Fruit fly (Drosophila melanogaster) Kc167 (cell line): ENCODE data around the gene Bmcp.

Source experiments
- Myc ChIP-seq: fragments of >200 bp; optimal IDR thresholded peaks from 2 replicates; lab custom pipeline; 2017; ENCODE audit warnings: missing external identifiers
- Sin3A ChIP-seq: fragments of >200 bp; optimal IDR thresholded peaks from 2 replicates; lab custom pipeline; 2018; ENCODE audit warnings: missing external identifiers
- h ChIP-seq: fragments of >200 bp; optimal IDR thresholded peaks from 3 replicates; lab custom pipeline; 2018; ENCODE audit warnings: missing external identifiers
- insv ChIP-seq: fragments of >200 bp; optimal IDR thresholded peaks from 3 replicates; lab custom pipeline; 2018; ENCODE audit warnings: missing external identifiers
- psq ChIP-seq: fragments of >200 bp; optimal IDR thresholded peaks from 2 replicates; lab custom pipeline; 2017; ENCODE audit warnings: missing external identifiers
- ttk ChIP-seq: sonication (Bioruptor generic); optimal IDR thresholded peaks from 2 replicates; lab custom pipeline; 2017; ENCODE audit warnings: missing external identifiers

Gene Bmcp

dm6 chr3L:11716347-11716746 lies 4.4 kb upstream of the Bmcp start:
- no peak for TF ChIP-seq Sin3A (lab: Kevin White, UChicago)
- no peak for TF ChIP-seq psq (lab: Kevin White, UChicago)
- TF ChIP-seq Myc = no peak
- TF ChIP-seq ttk = no peak

- TF ChIP-seq h (lab: Kevin White, UChicago) = no peak
- TF ChIP-seq Myc = no peak
- TF ChIP-seq Sin3A (lab: Kevin White, UChicago) = no peak
- TF ChIP-seq psq (lab: Kevin White, UChicago) = no peak
These were observed 3.8 kb upstream of the Bmcp start for dm6 chr3L:11716899-11717298.

dm6 chr3L:11717300-11717699 lies 3.4 kb upstream of the Bmcp start:
- TF ChIP-seq h (lab: Kevin White, UChicago) (no peak), ttk (no peak), Sin3A (lab: Kevin White, UChicago) (no peak), psq (lab: Kevin White, UChicago) (no peak), insv (lab: Kevin White, UChicago) (no peak), Myc (no peak)

dm6 chr3L:11717993-11718392 lies 2.7 kb upstream of the Bmcp start:
- TF ChIP-seq insv (lab: Kevin White, UChicago) = no peak
- TF ChIP-seq psq (lab: Kevin White, UChicago) = no peak
- TF ChIP-seq ttk = no peak
- no peak for TF ChIP-seq Sin3A (lab: Kevin White, UChicago)
- TF ChIP-seq Myc = no peak
- no peak for TF ChIP-seq h (lab: Kevin White, UChicago)

- TF ChIP-seq h (lab: Kevin White, UChicago) (no peak), insv (lab: Kevin White, UChicago) (no peak), Myc (no peak), Sin3A (lab: Kevin White, UChicago) (no peak), ttk (no peak), psq (lab: Kevin White, UChicago) (no peak)
These were observed 788 bp downstream of the Bmcp start for dm6 chr3L:11721498-11721946.

dm6 chr3L:11728147-11728546 lies 7.4 kb downstream of the Bmcp start, which contains the start of gene sunn:
TSS of gene sunn (plus strand) at chr3L:11728348.
- TF ChIP-seq h (lab: Kevin White, UChicago) (no peak), ttk (no peak), insv (lab: Kevin White, UChicago) (no peak), Sin3A (lab: Kevin White, UChicago) (no peak), Myc (no peak), psq (lab: Kevin White, UChicago) (no peak)

- TF ChIP-seq psq (lab: Kevin White, UChicago) (no peak), Sin3A (lab: Kevin White, UChicago) (no peak), Myc (no peak), insv (lab: Kevin White, UChicago) (no peak), ttk (no peak), h (lab: Kevin White, UChicago) (no peak)
These were observed 11.1 kb downstream of the Bmcp start, which contains the start of gene CG32087 for dm6 chr3L:11731841-11732240. TSS of gene CG32087 (plus strand) at chr3L:11732141.

dm6 chr3L:11751005-11751404 lies 30.3 kb downstream of the Bmcp start, which contains the start of gene Gr68a:
TSS of gene Gr68a (plus strand) at chr3L:11751305.
- TF ChIP-seq insv (lab: Kevin White, UChicago) (no peak), h (lab: Kevin White, UChicago) (no peak), psq (lab: Kevin White, UChicago) (no peak)

- TF ChIP-seq ttk (no peak), Myc (no peak), Sin3A (lab: Kevin White, UChicago) (no peak), insv (lab: Kevin White, UChicago) (no peak), psq (lab: Kevin White, UChicago) (no peak), h (lab: Kevin White, UChicago) (no peak)
These were observed 44.2 kb downstream of the Bmcp start for dm6 chr3L:11764930-11765329.

- no peak for TF ChIP-seq Myc
- no peak for TF ChIP-seq h (lab: Kevin White, UChicago)
- no peak for TF ChIP-seq psq (lab: Kevin White, UChicago)
- no peak for TF ChIP-seq Sin3A (lab: Kevin White, UChicago)
- TF ChIP-seq insv (lab: Kevin White, UChicago) = no peak
- no peak for TF ChIP-seq ttk
These were observed 45.0 kb downstream of the Bmcp start, which contains the start of gene loaf for dm6 chr3L:11765695-11766232. TSS of gene loaf (minus strand) at chr3L:11766182.

dm6 chr3L:11766563-11766962 lies 45.8 kb downstream of the Bmcp start:
- TF ChIP-seq ttk (no peak), Sin3A (lab: Kevin White, UChicago) (no peak), psq (lab: Kevin White, UChicago) (no peak), Myc (no peak), insv (lab: Kevin White, UChicago) (no peak), h (lab: Kevin White, UChicago) (no peak)

dm6 chr3L:11772057-11772456 lies 51.3 kb downstream of the Bmcp start, which contains the start of gene Muc68D:
TSS of gene Muc68D (minus strand) at chr3L:11772157.
- TF ChIP-seq h (lab: Kevin White, UChicago) (no peak), insv (lab: Kevin White, UChicago) (no peak), Sin3A (lab: Kevin White, UChicago) (no peak), Myc (no peak), psq (lab: Kevin White, UChicago) (no peak), ttk (no peak)

dm6 chr3L:11772608-11773017 lies 51.9 kb downstream of the Bmcp start:
- TF ChIP-seq insv (lab: Kevin White, UChicago) (no peak), Sin3A (lab: Kevin White, UChicago) (no peak), Myc (no peak), ttk (no peak), psq (lab: Kevin White, UChicago) (no peak), h (lab: Kevin White, UChicago) (no peak)
